ENCODE assay signal across 6 worm cellular contexts in genomic region chrIII:3571371-3571902, ce11.
TF ChIP-seq lines count a peak whose summit lies in the region.

No protein-coding gene starts in this region.

TF ChIP-seq in whole organism, L1 larva, 84 proteins besides CTCF, POLR2A, EP300 and RAD21:
- TF ChIP-seq nhr-20 (tag; optimal IDR thresholded peaks at IDR 0.05; lab: Kevin White, UChicago) (peak; percentile 12), pax-3 (tag; optimal IDR thresholded peaks at IDR 0.05; lab: Kevin White, UChicago) (peak; percentile 79), nhr-71 (tag; optimal IDR thresholded peaks at IDR 0.05; lab: Kevin White, UChicago) (peak; percentile 7), egl-13 (tag; optimal IDR thresholded peaks at IDR 0.05; lab: Kevin White, UChicago) (no peak), nhr-90 (tag; optimal IDR thresholded peaks at IDR 0.05; lab: Kevin White, UChicago; ENCODE audit: poor library complexity) (no peak), isw-1 (GFP tag; IDR thresholded peaks at IDR 0.05; lab: Robert Waterston, UW) (no peak), blmp-1 (tag; optimal IDR thresholded peaks at IDR 0.05; lab: Kevin White, UChicago) (no peak), lin-39 (tag; optimal IDR thresholded peaks at IDR 0.05; lab: Kevin White, UChicago) (no peak), tlp-1 (tag; optimal IDR thresholded peaks at IDR 0.05; lab: Kevin White, UChicago) (no peak), elt-2 (tag; optimal IDR thresholded peaks at IDR 0.05; lab: Kevin White, UChicago) (peak; percentile 79)

TF ChIP-seq in whole organism, L2 larva, 48 proteins besides CTCF, POLR2A, EP300 and RAD21:
- TF ChIP-seq fos-1 (tag; optimal IDR thresholded peaks at IDR 0.05; lab: Kevin White, UChicago) (peak; percentile 75), elt-3 (tag; optimal IDR thresholded peaks at IDR 0.05; lab: Kevin White, UChicago) (no peak), F13H6.1 (tag; optimal IDR thresholded peaks at IDR 0.05; lab: Kevin White, UChicago) (peak; percentile 3), sma-9 (GFP tag; optimal IDR thresholded peaks at IDR 0.05; lab: Kevin White, UChicago) (peak; percentile 63), sma-9 (tag; optimal IDR thresholded peaks at IDR 0.05; lab: Kevin White, UChicago) (no peak)

TF ChIP-seq in whole organism, L3 larva, 47 proteins besides CTCF, POLR2A, EP300 and RAD21:
- peak; percentile 78 for TF ChIP-seq elt-2 (tag; optimal IDR thresholded peaks at IDR 0.05; lab: Kevin White, UChicago)
- TF ChIP-seq daf-12 (tag; optimal IDR thresholded peaks at IDR 0.05; lab: Kevin White, UChicago): no peak
- TF ChIP-seq pqm-1 (tag; optimal IDR thresholded peaks at IDR 0.05; lab: Kevin White, UChicago): peak; percentile 73
TF ChIP-seq in whole organism, L3 larva: peak in this region for 2.

TF ChIP-seq in whole organism, L4 larva, 104 proteins besides CTCF, POLR2A, EP300 and RAD21 (continues in another document):
- TF ChIP-seq daf-16 (GFP tag; optimal IDR thresholded peaks at IDR 0.05; lab: Kevin White, UChicago) (no peak), daf-16 (tag; optimal IDR thresholded peaks at IDR 0.05; lab: Kevin White, UChicago) (no peak), daf-12 (tag; optimal IDR thresholded peaks at IDR 0.05; lab: Kevin White, UChicago) (no peak), lin-1 (GFP tag; IDR thresholded peaks at IDR 0.05; lab: Robert Waterston, UW) (no peak), mdl-1 (tag; optimal IDR thresholded peaks at IDR 0.05; lab: Kevin White, UChicago) (no peak), hmg-1.1 (GFP tag; IDR thresholded peaks at IDR 0.05; lab: Robert Waterston, UW) (no peak), dpl-1 (GFP tag; optimal IDR thresholded peaks at IDR 0.05; lab: Kevin White, UChicago) (no peak), rbr-2 (tag; optimal IDR thresholded peaks at IDR 0.05; lab: Kevin White, UChicago) (no peak), nhr-41 (GFP tag; IDR thresholded peaks at IDR 0.05; lab: Robert Waterston, UW) (no peak), lir-3 (tag; optimal IDR thresholded peaks at IDR 0.05; lab: Kevin White, UChicago) (no peak), zip-2 (tag; optimal IDR thresholded peaks at IDR 0.05; lab: Kevin White, UChicago) (no peak), ctbp-1 (GFP tag; IDR thresholded peaks at IDR 0.05; lab: Robert Waterston, UW) (no peak), tra-1 (GFP tag; IDR thresholded peaks at IDR 0.05; lab: Robert Waterston, UW) (no peak), zfp-2 (tag; optimal IDR thresholded peaks at IDR 0.05; lab: Kevin White, UChicago) (no peak), dmd-9 (GFP tag; IDR thresholded peaks at IDR 0.05; lab: Robert Waterston, UW) (no peak), ZK546.5 (tag; optimal IDR thresholded peaks at IDR 0.05; lab: Kevin White, UChicago) (no peak), lim-7 (GFP tag; IDR thresholded peaks at IDR 0.05; lab: Robert Waterston, UW) (no peak), nhr-28 (tag; optimal IDR thresholded peaks at IDR 0.05; lab: Kevin White, UChicago) (peak; percentile 26), dmd-8 (GFP tag; IDR thresholded peaks at IDR 0.05; lab: Robert Waterston, UW) (no peak), dmd-6 (GFP tag; IDR thresholded peaks at IDR 0.05; lab: Robert Waterston, UW) (peak; percentile 77; the same call in 1 of the 2 replicates), Y5F2A.4 (GFP tag; optimal IDR thresholded peaks at IDR 0.05; lab: Kevin White, UChicago) (no peak), daf-8 (GFP tag; IDR thresholded peaks at IDR 0.05; lab: Robert Waterston, UW) (no peak), F10B5.3 (tag; optimal IDR thresholded peaks at IDR 0.05; lab: Kevin White, UChicago) (no peak), tag-97 (GFP tag; IDR thresholded peaks at IDR 0.05; lab: Robert Waterston, UW) (no peak), cey-2 (tag; optimal IDR thresholded peaks at IDR 0.05; lab: Kevin White, UChicago; ENCODE audit: borderline replicate concordance, insufficient read depth) (no peak), madf-9 (GFP tag; conservative IDR thresholded peaks at IDR 0.05; lab: Robert Waterston, UW) (no peak), nhr-48 (tag; optimal IDR thresholded peaks at IDR 0.05; lab: Kevin White, UChicago) (peak; percentile 1)

TF ChIP-seq in whole organism, late embryonic, 69 proteins besides CTCF, POLR2A, EP300 and RAD21:
- TF ChIP-seq ceh-45 (GFP tag; IDR thresholded peaks at IDR 0.05; lab: Robert Waterston, UW) (no peak), hlh-8 (tag; optimal IDR thresholded peaks at IDR 0.05; lab: Kevin White, UChicago) (no peak), Y22D7AL.16 (tag; optimal IDR thresholded peaks at IDR 0.05; lab: Kevin White, UChicago) (no peak), ahr-1 (tag; optimal IDR thresholded peaks at IDR 0.05; lab: Kevin White, UChicago) (no peak), elt-2 (tag; optimal IDR thresholded peaks at IDR 0.05; lab: Kevin White, UChicago) (peak; percentile 70), fkh-10 (GFP tag; optimal IDR thresholded peaks at IDR 0.05; lab: Kevin White, UChicago) (no peak)

TF ChIP-seq in whole organism, young adult, 124 proteins besides CTCF, POLR2A, EP300 and RAD21:
- TF ChIP-seq dox-1 (GFP tag; IDR thresholded peaks at IDR 0.05; lab: Robert Waterston, UW): peak; percentile 61
- no peak for TF ChIP-seq nfya-1 (tag; optimal IDR thresholded peaks at IDR 0.05; lab: Kevin White, UChicago; ENCODE audit: borderline replicate concordance, insufficient read depth)
- TF ChIP-seq nhr-80 (tag; optimal IDR thresholded peaks at IDR 0.05; lab: Kevin White, UChicago): peak; percentile 78
- TF ChIP-seq atf-7 (tag; optimal IDR thresholded peaks at IDR 0.05; lab: Kevin White, UChicago): peak; percentile 47
- no peak for TF ChIP-seq ceh-79 (tag; optimal IDR thresholded peaks at IDR 0.05; lab: Kevin White, UChicago)
- no peak for TF ChIP-seq K11D2.4 (GFP tag; IDR thresholded peaks at IDR 0.05; lab: Robert Waterston, UW)
